Worm (Caenorhabditis elegans) whole organism, L1 larva: Measurements from ENCODE around the gene egl-46.
A peak's percentile ranks its signal among the peaks of the same experiment; 100 is the strongest.

Experiments
- C04F5.9 ChIP-seq: sonication (generic microtip); optimal IDR thresholded peaks from 2 replicates; lab custom pipeline; 2016; ENCODE audit warnings: missing genetic modification characterization, missing compliant biosample characterization
- C16A3.4 ChIP-seq: fragments of 150-350 bp; optimal IDR thresholded peaks from 2 replicates; lab custom pipeline; 2014; ENCODE audit warnings: missing biosample characterization, missing genetic modification characterization
- C34B4.2 ChIP-seq: sonication (generic microtip); optimal IDR thresholded peaks from 2 replicates; lab custom pipeline; 2017; ENCODE audit warnings: mild to moderate bottlenecking, missing genetic modification characterization, missing compliant biosample characterization
- Y116A8C.19 ChIP-seq: sonication (generic microtip); optimal IDR thresholded peaks from 2 replicates; lab custom pipeline; 2016; ENCODE audit warnings: missing compliant biosample characterization, missing genetic modification characterization, borderline replicate concordance
- aly-2 ChIP-seq: fragments of 150-350 bp; optimal IDR thresholded peaks from 2 replicates; lab custom pipeline; 2014; ENCODE audit warnings: missing biosample characterization, missing genetic modification characterization
- ama-1 ChIP-seq: fragments of 150-350 bp; optimal IDR thresholded peaks from 2 replicates; lab custom pipeline; 2014
- ceh-63 ChIP-seq: fragments of 200-800 bp; sonication (Bioruptor generic); optimal IDR thresholded peaks from 2 replicates; lab custom pipeline; 2018; ENCODE audit warnings: mild to moderate bottlenecking, missing genetic modification characterization, missing compliant biosample characterization
- ceh-8 ChIP-seq: fragments of 200-800 bp; sonication (Bioruptor generic); optimal IDR thresholded peaks from 2 replicates; lab custom pipeline; 2018; ENCODE audit warnings: mild to moderate bottlenecking, missing genetic modification characterization, moderate library complexity, missing compliant biosample characterization
- ceh-88 ChIP-seq: fragments of 200-800 bp; sonication (Bioruptor generic); IDR thresholded peaks from 2 replicates; pipeline ENCODE4 v1.3.6; 2022; ENCODE audit warnings: missing genetic modification characterization, missing compliant biosample characterization
- ceh-90 ChIP-seq: sonication (generic microtip); optimal IDR thresholded peaks from 2 replicates; lab custom pipeline; 2016; ENCODE audit warnings: missing genetic modification characterization, missing compliant biosample characterization
- efl-1 ChIP-seq, 4 experiments: fragments of 150-350 bp; optimal IDR thresholded peaks in 3 of 4; peaks in 1 of 4; 1 replicate in 1 of 4; 2 replicates in 3 of 4; lab custom pipeline; 2014; ENCODE audit warnings: missing biosample characterization in 2 of 4, missing genetic modification characterization in 2 of 4, missing genetic modification reagents in 2 of 4
- efl-3 ChIP-seq: fragments of 200-800 bp; sonication (Bioruptor generic); optimal IDR thresholded peaks from 2 replicates; lab custom pipeline; 2018; ENCODE audit warnings: mild to moderate bottlenecking, missing genetic modification characterization, missing compliant biosample characterization
- egl-27 ChIP-seq, 2 experiments: fragments of 150-350 bp in 1 of 2; sonication (generic microtip); optimal IDR thresholded peaks; 3 replicates each; lab custom pipeline; 2017 to 2018; ENCODE audit warnings: missing biosample characterization in 2 of 2, missing genetic modification characterization in 2 of 2, missing genetic modification reagents in 2 of 2
- elt-2 ChIP-seq: sonication (generic microtip); optimal IDR thresholded peaks from 2 replicates; lab custom pipeline; 2016; ENCODE audit warnings: missing genetic modification characterization, mild to moderate bottlenecking, inconsistent platforms, missing compliant biosample characterization, missing genetic modification reagents
- elt-3 ChIP-seq, 6 experiments: fragments of 150-350 bp in 1 of 6; sonication (generic microtip); optimal IDR thresholded peaks; 2 replicates each; lab custom pipeline; 2017 to 2018; ENCODE audit warnings: missing biosample characterization in 6 of 6, missing genetic modification characterization in 6 of 6, inconsistent platforms in 1 of 6
- fkh-4 ChIP-seq: sonication (generic microtip); optimal IDR thresholded peaks from 2 replicates; lab custom pipeline; 2016; ENCODE audit warnings: missing compliant biosample characterization, missing genetic modification characterization, borderline replicate concordance
- fos-1 ChIP-seq: fragments of 150-350 bp; optimal IDR thresholded peaks from 2 replicates; lab custom pipeline; 2014; ENCODE audit warnings: missing biosample characterization, missing genetic modification characterization
- hlh-17 ChIP-seq: fragments of 200-800 bp; sonication (Bioruptor generic); optimal IDR thresholded peaks from 2 replicates; lab custom pipeline; 2018; ENCODE audit warnings: missing genetic modification characterization, mild to moderate bottlenecking, missing compliant biosample characterization, moderate library complexity, borderline replicate concordance
- hlh-4 ChIP-seq: sonication (generic microtip); optimal IDR thresholded peaks from 2 replicates; lab custom pipeline; 2016; ENCODE audit warnings: mild to moderate bottlenecking, missing genetic modification characterization, missing compliant biosample characterization
- hpl-2 ChIP-seq: fragments of 150-350 bp; optimal IDR thresholded peaks from 2 replicates; lab custom pipeline; 2014; ENCODE audit warnings: missing biosample characterization, missing genetic modification reagents, missing genetic modification characterization
- irx-1 ChIP-seq: sonication (generic microtip); optimal IDR thresholded peaks from 2 replicates; lab custom pipeline; 2016; ENCODE audit warnings: missing genetic modification characterization, missing compliant biosample characterization
- lin-14 ChIP-seq: fragments of 200-800 bp; sonication (Bioruptor generic); optimal IDR thresholded peaks from 2 replicates; lab custom pipeline; 2018; ENCODE audit warnings: mild to moderate bottlenecking, missing genetic modification characterization, moderate library complexity, missing compliant biosample characterization
- lin-15B ChIP-seq: fragments of 150-350 bp; sonication (generic microtip); optimal IDR thresholded peaks from 3 replicates; lab custom pipeline; 2014; ENCODE audit warnings: missing biosample characterization, missing genetic modification characterization
- lin-35 ChIP-seq, 2 experiments: fragments of 150-350 bp; optimal IDR thresholded peaks; 2 replicates each; lab custom pipeline; 2014; ENCODE audit warnings: missing biosample characterization in 2 of 2, missing genetic modification characterization in 2 of 2, missing genetic modification reagents in 2 of 2
- lin-39 ChIP-seq: fragments of 150-350 bp; optimal IDR thresholded peaks from 2 replicates; lab custom pipeline; 2014; ENCODE audit warnings: missing biosample characterization, missing genetic modification reagents, missing genetic modification characterization
- mab-9 ChIP-seq: fragments of 200-800 bp; sonication (Bioruptor generic); IDR thresholded peaks from 2 replicates; pipeline ENCODE4 v1.3.6; 2022; ENCODE audit warnings: missing genetic modification reagents, missing genetic modification characterization, missing compliant biosample characterization
- mef-2 ChIP-seq: fragments of 150-350 bp; optimal IDR thresholded peaks from 2 replicates; lab custom pipeline; 2014; ENCODE audit warnings: missing biosample characterization, missing genetic modification characterization
- mep-1 ChIP-seq: fragments of 150-350 bp; optimal IDR thresholded peaks from 2 replicates; lab custom pipeline; 2014; ENCODE audit warnings: missing biosample characterization, missing genetic modification characterization
- nhr-11 ChIP-seq: fragments of 150-350 bp; optimal IDR thresholded peaks from 2 replicates; lab custom pipeline; 2014; ENCODE audit warnings: missing biosample characterization, missing genetic modification characterization
- nhr-12 ChIP-seq: sonication (generic microtip); optimal IDR thresholded peaks from 2 replicates; lab custom pipeline; 2017; ENCODE audit warnings: missing biosample characterization, missing genetic modification characterization
- nhr-19 ChIP-seq: fragments of 200-800 bp; sonication (Bioruptor generic); conservative IDR thresholded peaks from 2 replicates; pipeline ENCODE4 v1.3.6; 2022; ENCODE audit warnings: missing genetic modification characterization, missing compliant biosample characterization
- nhr-20 ChIP-seq: sonication (generic microtip); optimal IDR thresholded peaks from 2 replicates; lab custom pipeline; 2016; ENCODE audit warnings: mild to moderate bottlenecking, missing genetic modification characterization, missing compliant biosample characterization
- nhr-237 ChIP-seq: fragments of 150-350 bp; optimal IDR thresholded peaks from 2 replicates; lab custom pipeline; 2014; ENCODE audit warnings: missing biosample characterization, missing genetic modification characterization
- nhr-47 ChIP-seq: sonication (generic microtip); optimal IDR thresholded peaks from 2 replicates; lab custom pipeline; 2016; ENCODE audit warnings: mild to moderate bottlenecking, missing genetic modification characterization, moderate library complexity, missing compliant biosample characterization
- nhr-71 ChIP-seq: sonication (generic microtip); optimal IDR thresholded peaks from 2 replicates; lab custom pipeline; 2016; ENCODE audit warnings: mild to moderate bottlenecking, missing genetic modification characterization, moderate library complexity, missing compliant biosample characterization
- nhr-76 ChIP-seq: sonication (generic microtip); optimal IDR thresholded peaks from 2 replicates; lab custom pipeline; 2017; ENCODE audit warnings: missing biosample characterization, missing genetic modification characterization
- nhr-77 ChIP-seq: fragments of 150-350 bp; optimal IDR thresholded peaks from 2 replicates; lab custom pipeline; 2014; ENCODE audit warnings: missing biosample characterization, missing genetic modification characterization
- nhr-85 ChIP-seq: sonication (generic microtip); peaks from one replicate; lab custom pipeline; 2016; ENCODE audit warnings: missing genetic modification characterization, inconsistent platforms, missing compliant biosample characterization
- nhr-90 ChIP-seq: sonication (generic microtip); optimal IDR thresholded peaks from 2 replicates; lab custom pipeline; 2016; ENCODE audit warnings: mild to moderate bottlenecking, missing genetic modification characterization, missing compliant biosample characterization; ENCODE audit not compliant: poor library complexity
- rnt-1 ChIP-seq: sonication (generic microtip); optimal IDR thresholded peaks from 2 replicates; lab custom pipeline; 2016; ENCODE audit warnings: mild to moderate bottlenecking, missing genetic modification characterization, moderate library complexity, missing compliant biosample characterization
- snpc-4 ChIP-seq: fragments of 150-350 bp; optimal IDR thresholded peaks from 2 replicates; lab custom pipeline; 2014; ENCODE audit warnings: missing biosample characterization, missing genetic modification characterization
- sox-4 ChIP-seq: sonication (generic microtip); optimal IDR thresholded peaks from 2 replicates; lab custom pipeline; 2016; ENCODE audit warnings: missing genetic modification characterization, missing compliant biosample characterization
- sptf-1 ChIP-seq: fragments of 150-350 bp; optimal IDR thresholded peaks from 2 replicates; lab custom pipeline; 2014; ENCODE audit warnings: missing biosample characterization, missing genetic modification characterization
- swsn-7 ChIP-seq: sonication (generic microtip); optimal IDR thresholded peaks from 2 replicates; lab custom pipeline; 2016; ENCODE audit warnings: missing genetic modification characterization, missing compliant biosample characterization
- tlp-1 ChIP-seq: fragments of 150-350 bp; optimal IDR thresholded peaks from 2 replicates; lab custom pipeline; 2014; ENCODE audit warnings: missing biosample characterization, missing genetic modification characterization
- unc-62 ChIP-seq: fragments of 150-350 bp; optimal IDR thresholded peaks from 2 replicates; lab custom pipeline; 2014; ENCODE audit warnings: missing biosample characterization, missing genetic modification reagents, missing genetic modification characterization
- unc-86 ChIP-seq: sonication (generic microtip); optimal IDR thresholded peaks from 2 replicates; lab custom pipeline; 2016; ENCODE audit warnings: missing genetic modification characterization, missing compliant biosample characterization
- zag-1 ChIP-seq: fragments of 150-350 bp; optimal IDR thresholded peaks from 2 replicates; lab custom pipeline; 2014; ENCODE audit warnings: missing biosample characterization, missing genetic modification characterization

egl-46 gene

DNA sequence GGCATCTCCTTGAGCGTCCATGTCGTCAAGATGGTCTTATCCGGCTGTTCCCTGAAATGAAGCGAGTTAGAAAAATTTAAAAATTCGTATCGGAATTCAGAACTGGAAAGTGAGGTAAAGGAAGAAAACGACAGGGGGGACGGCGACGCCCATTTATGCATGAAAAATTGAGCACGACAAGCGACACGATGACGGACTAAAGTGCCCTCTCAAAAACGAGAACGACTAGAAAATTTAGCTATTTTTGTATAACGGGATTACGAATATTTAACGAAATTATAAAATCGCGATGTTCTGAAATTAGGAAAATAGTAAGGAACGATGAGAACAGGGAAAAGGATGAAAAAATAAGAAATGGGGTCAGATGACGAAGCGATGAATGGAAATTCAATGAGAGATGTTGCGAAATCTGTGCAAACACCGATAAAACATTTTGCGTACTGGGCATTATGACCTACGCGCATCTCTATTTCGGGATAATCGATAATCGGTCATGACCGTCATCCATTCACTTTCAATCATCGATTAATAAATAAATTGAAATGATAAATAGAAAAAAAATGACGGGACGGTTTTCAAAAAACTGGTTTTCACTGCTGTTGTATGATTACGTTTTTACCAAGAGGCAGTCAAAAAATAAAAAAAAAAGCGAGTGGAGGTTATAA, 24.8 kb downstream of the egl-46 start, which contains the start of gene snb-1 (continued):
- TF ChIP-seq C04F5.9 (tag; lab: Kevin White, UChicago) (no peak), hlh-4 (tag; lab: Kevin White, UChicago) (no peak), sox-4 (peak; percentile 4), nhr-19 (GFP tag; lab: Robert Waterston, UW) (peak; percentile 54), fos-1 (tag; lab: Kevin White, UChicago) (peak; percentile 1), unc-62 (GFP tag; lab: Kevin White, UChicago) (no peak), lin-14 (GFP tag; lab: Kevin White, UChicago) (peak; percentile 74), swsn-7 (tag; lab: Kevin White, UChicago) (peak; percentile 54), nhr-76 (no peak), lin-15B (tag; lab: Kevin White, UChicago) (no peak), ceh-8 (no peak), Y116A8C.19 (tag; lab: Kevin White, UChicago) (no peak), tlp-1 (tag; lab: Kevin White, UChicago) (no peak), aly-2 (tag; lab: Kevin White, UChicago) (no peak), elt-3 (tag; optimal IDR thresholded peaks at IDR 0.05; lab: Kevin White, UChicago) (peak in 2 of 6 experiments; percentile 78 to 87), efl-3 (GFP tag; lab: Kevin White, UChicago) (no peak), unc-86 (peak; percentile 16), mef-2 (tag; lab: Kevin White, UChicago) (no peak), rnt-1 (tag; lab: Kevin White, UChicago) (peak; percentile 49), nhr-237 (no peak), mab-9 (GFP tag; lab: Robert Waterston, UW) (no peak), ceh-88 (GFP tag; lab: Robert Waterston, UW) (no peak), hpl-2 (GFP tag; lab: Kevin White, UChicago) (peak; percentile 48), ceh-63 (no peak), lin-35 (GFP tag; optimal IDR thresholded peaks at IDR 0.05; lab: Kevin White, UChicago) (peak; percentile 75 to 80), ceh-90 (no peak), irx-1 (tag; lab: Kevin White, UChicago) (no peak), C16A3.4 (tag; lab: Kevin White, UChicago) (peak; percentile 78), fkh-4 (tag; lab: Kevin White, UChicago) (peak; percentile 16), C34B4.2 (tag; lab: Kevin White, UChicago) (no peak), elt-2 (tag; lab: Kevin White, UChicago) (no peak), lin-39 (tag; lab: Kevin White, UChicago) (no peak), efl-1 (optimal IDR thresholded peaks at IDR 0.05; lab: Kevin White, UChicago) (peak; percentile 69 to 70), efl-1 (GFP tag; optimal IDR thresholded peaks at IDR 0.05 in 1 of 2; lab: Kevin White, UChicago) (peak; percentile 66 to 97), nhr-85 (peak; percentile 89), ama-1 (lab: Kevin White, UChicago) (no peak), zag-1 (tag; lab: Kevin White, UChicago) (no peak), snpc-4 (peak; percentile 76), sptf-1 (tag; lab: Kevin White, UChicago) (no peak), mep-1 (peak; percentile 83), nhr-11 (tag; lab: Kevin White, UChicago) (no peak), nhr-20 (peak; percentile 76), nhr-71 (tag; lab: Kevin White, UChicago) (peak; percentile 79), egl-27 (tag; optimal IDR thresholded peaks at IDR 0.05; lab: Kevin White, UChicago) (no peak)

ce11 chrV:6655174-6655573, 26.2 kb downstream of the egl-46 start, which contains the start of gene syx-18:
TSS of gene syx-18 (minus strand) at chrV:6655449.
- TF ChIP-seq ceh-90 (no peak), nhr-12 (no peak), nhr-77 (no peak), mab-9 (GFP tag; lab: Robert Waterston, UW) (no peak), fos-1 (tag; lab: Kevin White, UChicago) (peak; percentile 3), hlh-17 (no peak), zag-1 (tag; lab: Kevin White, UChicago) (no peak), nhr-47 (tag; lab: Kevin White, UChicago) (peak; percentile 18), tlp-1 (tag; lab: Kevin White, UChicago) (no peak), nhr-90 (tag; lab: Kevin White, UChicago) (peak; percentile 5), ama-1 (lab: Kevin White, UChicago) (peak; percentile 58)
